Worm (Caenorhabditis elegans): ENCODE data around the gene str-169.

str-169 gene

ce11 chrIV:4945771-4946170 is at the start of gene str-169:
Gene str-169, plus strand, starts transcription at chrIV:4946071.
- TF ChIP-seq him-1 (tag; optimal IDR thresholded peaks at IDR 0.05) (no peak), dao-5 (tag; optimal IDR thresholded peaks at IDR 0.05) (no peak), W03F9.2 (tag; optimal IDR thresholded peaks at IDR 0.05) (no peak)

ce11 chrIV:4903961-4904360 is 41.9 kb upstream of the str-169 start, which contains the start of gene str-161:
Gene str-161, minus strand, starts transcription at chrIV:4904061.
- TF ChIP-seq W03F9.2 (tag; optimal IDR thresholded peaks at IDR 0.05): no peak
- TF ChIP-seq him-1 (tag; optimal IDR thresholded peaks at IDR 0.05): no peak
- no peak for TF ChIP-seq dao-5 (tag; optimal IDR thresholded peaks at IDR 0.05)

- TF ChIP-seq him-1 (tag; optimal IDR thresholded peaks at IDR 0.05) (no peak), dao-5 (tag; optimal IDR thresholded peaks at IDR 0.05) (no peak), W03F9.2 (tag; optimal IDR thresholded peaks at IDR 0.05) (no peak)
Measured at ce11 chrIV:4905645-4906135, 40.2 kb upstream of the str-169 start, which contains the start of gene T08B6.4. Gene T08B6.4, plus strand, starts transcription at chrIV:4905695.

- TF ChIP-seq dao-5 (tag; optimal IDR thresholded peaks at IDR 0.05) (no peak), W03F9.2 (tag; optimal IDR thresholded peaks at IDR 0.05) (no peak), him-1 (tag; optimal IDR thresholded peaks at IDR 0.05) (no peak)
Measured at ce11 chrIV:4909039-4909438, 36.8 kb upstream of the str-169 start, which contains the start of gene str-159. Gene str-159, plus strand, starts transcription at chrIV:4909339.

- TF ChIP-seq W03F9.2 (tag; optimal IDR thresholded peaks at IDR 0.05): no peak
- no peak for TF ChIP-seq dao-5 (tag; optimal IDR thresholded peaks at IDR 0.05)
- no peak for TF ChIP-seq him-1 (tag; optimal IDR thresholded peaks at IDR 0.05)
Measured at ce11 chrIV:4913090-4913489, 32.8 kb upstream of the str-169 start, which contains the start of gene str-156. Gene str-156, plus strand, starts transcription at chrIV:4913390.

- TF ChIP-seq him-1 (tag; optimal IDR thresholded peaks at IDR 0.05): no peak
- TF ChIP-seq dao-5 (tag; optimal IDR thresholded peaks at IDR 0.05): no peak
- no peak for TF ChIP-seq W03F9.2 (tag; optimal IDR thresholded peaks at IDR 0.05)
Measured at ce11 chrIV:4915689-4916088, 30.2 kb upstream of the str-169 start, which contains the start of gene str-155. Gene str-155, plus strand, starts transcription at chrIV:4915989.

- TF ChIP-seq him-1 (tag; optimal IDR thresholded peaks at IDR 0.05) (no peak), W03F9.2 (tag; optimal IDR thresholded peaks at IDR 0.05) (no peak), dao-5 (tag; optimal IDR thresholded peaks at IDR 0.05) (no peak)
Measured at ce11 chrIV:4917774-4918173, 28.1 kb upstream of the str-169 start, which contains the start of gene str-158. Gene str-158, plus strand, starts transcription at chrIV:4918074.

ce11 chrIV:4930045-4930444 is 15.8 kb upstream of the str-169 start, which contains the start of gene Y9C9A.8:
Gene Y9C9A.8, plus strand, starts transcription at chrIV:4930345.
- TF ChIP-seq him-1 (tag; optimal IDR thresholded peaks at IDR 0.05) (no peak), W03F9.2 (tag; optimal IDR thresholded peaks at IDR 0.05) (no peak), dao-5 (tag; optimal IDR thresholded peaks at IDR 0.05) (no peak)

ce11 chrIV:4930754-4931322 is 15.0 kb upstream of the str-169 start:
- TF ChIP-seq him-1 (tag; optimal IDR thresholded peaks at IDR 0.05): no peak
- TF ChIP-seq W03F9.2 (tag; optimal IDR thresholded peaks at IDR 0.05): no peak
- TF ChIP-seq dao-5 (tag; optimal IDR thresholded peaks at IDR 0.05): no peak

ce11 chrIV:4934103-4934502 is 11.8 kb upstream of the str-169 start, which contains the start of gene str-153:
Gene str-153, plus strand, starts transcription at chrIV:4934403.
- TF ChIP-seq him-1 (tag; optimal IDR thresholded peaks at IDR 0.05) (no peak), dao-5 (tag; optimal IDR thresholded peaks at IDR 0.05) (no peak), W03F9.2 (tag; optimal IDR thresholded peaks at IDR 0.05) (no peak)

ce11 chrIV:4937647-4938046 is 8.2 kb upstream of the str-169 start, which contains the start of gene fbxa-86:
Gene fbxa-86, minus strand, starts transcription at chrIV:4938013.
- TF ChIP-seq dao-5 (tag; optimal IDR thresholded peaks at IDR 0.05): no peak
- TF ChIP-seq W03F9.2 (tag; optimal IDR thresholded peaks at IDR 0.05): no peak
- TF ChIP-seq him-1 (tag; optimal IDR thresholded peaks at IDR 0.05): no peak

ce11 chrIV:4938664-4939063 is 7.2 kb upstream of the str-169 start, which contains the start of gene str-168:
Gene str-168, plus strand, starts transcription at chrIV:4938964.
- no peak for TF ChIP-seq dao-5 (tag; optimal IDR thresholded peaks at IDR 0.05)
- no peak for TF ChIP-seq W03F9.2 (tag; optimal IDR thresholded peaks at IDR 0.05)
- no peak for TF ChIP-seq him-1 (tag; optimal IDR thresholded peaks at IDR 0.05)

ce11 chrIV:4941681-4942080 is 4.2 kb upstream of the str-169 start, which contains the start of gene Y9C9A.5:
Gene Y9C9A.5, plus strand, starts transcription at chrIV:4941981.
- TF ChIP-seq dao-5 (tag; optimal IDR thresholded peaks at IDR 0.05) (no peak), him-1 (tag; optimal IDR thresholded peaks at IDR 0.05) (no peak), W03F9.2 (tag; optimal IDR thresholded peaks at IDR 0.05) (no peak)

- no peak for TF ChIP-seq W03F9.2 (tag; optimal IDR thresholded peaks at IDR 0.05)
- no peak for TF ChIP-seq dao-5 (tag; optimal IDR thresholded peaks at IDR 0.05)
- TF ChIP-seq him-1 (tag; optimal IDR thresholded peaks at IDR 0.05): no peak
Measured at ce11 chrIV:4953887-4954286, 8.0 kb downstream of the str-169 start, which contains the start of gene str-163. Gene str-163, plus strand, starts transcription at chrIV:4954187.

Measured in whole organism, L4/young adult.